Worm (Caenorhabditis elegans): ENCODE results near the gene col-158.

Gene col-158

ce11 chrV:11798320-11798719 is 31.1 kb upstream of the col-158 start:
- TF ChIP-seq nhr-129 (tag; optimal IDR thresholded peaks at IDR 0.05) (peak; percentile 49), ceh-16 (tag; optimal IDR thresholded peaks at IDR 0.05) (no peak)

- no peak for TF ChIP-seq snpc-4 (tag; optimal IDR thresholded peaks at IDR 0.05)
- TF ChIP-seq nhr-21 (tag; optimal IDR thresholded peaks at IDR 0.05), result peak; percentile 98
- peak; percentile 14 for TF ChIP-seq nhr-129 (tag; optimal IDR thresholded peaks at IDR 0.05)
- peak; percentile 83 for TF ChIP-seq F13H6.1 (tag; optimal IDR thresholded peaks at IDR 0.05)
- TF ChIP-seq sma-3 (GFP tag; optimal IDR thresholded peaks at IDR 0.05), result peak; percentile 97
- no peak for TF ChIP-seq nhr-10 (tag; optimal IDR thresholded peaks at IDR 0.05)
- no peak for TF ChIP-seq aly-2 (tag; optimal IDR thresholded peaks at IDR 0.05)
- TF ChIP-seq mdl-1 (tag; optimal IDR thresholded peaks at IDR 0.05), result peak; percentile 92 to 93
- no peak for TF ChIP-seq unc-39 (tag; optimal IDR thresholded peaks at IDR 0.05)
- no peak for TF ChIP-seq unc-62 (GFP tag; optimal IDR thresholded peaks at IDR 0.05)
- TF ChIP-seq elt-1 (tag; optimal IDR thresholded peaks at IDR 0.05), result no peak
- TF ChIP-seq lsy-2 (tag; optimal IDR thresholded peaks at IDR 0.05), result peak in 1 of 2 experiments; percentile 51
- no peak for TF ChIP-seq mbf-1 (tag; optimal IDR thresholded peaks at IDR 0.05)
- TF ChIP-seq nhr-11 (tag; optimal IDR thresholded peaks at IDR 0.05), result no peak
- TF ChIP-seq ceh-82 (tag; optimal IDR thresholded peaks at IDR 0.05), result no peak
- no peak for TF ChIP-seq nhr-237 (tag; optimal IDR thresholded peaks at IDR 0.05)
- TF ChIP-seq peb-1 (tag; optimal IDR thresholded peaks at IDR 0.05), result no peak
- no peak for TF ChIP-seq nhr-77 (tag; optimal IDR thresholded peaks at IDR 0.05)
- TF ChIP-seq sem-4 (tag; optimal IDR thresholded peaks at IDR 0.05), result peak; percentile 82
- TF ChIP-seq lin-11 (tag; optimal IDR thresholded peaks at IDR 0.05), result no peak
- no peak for TF ChIP-seq nhr-12 (tag; optimal IDR thresholded peaks at IDR 0.05)
- no peak for TF ChIP-seq ceh-16 (tag; optimal IDR thresholded peaks at IDR 0.05)
- no peak for TF ChIP-seq R02D3.7 (tag; optimal IDR thresholded peaks at IDR 0.05)
- TF ChIP-seq nhr-23 (tag; optimal IDR thresholded peaks at IDR 0.05), result no peak
- TF ChIP-seq Y55F3AM.14 (GFP tag; optimal IDR thresholded peaks at IDR 0.05), result peak; percentile 82
- TF ChIP-seq ama-1 (optimal IDR thresholded peaks at IDR 0.05), result no peak
- no peak for TF ChIP-seq ztf-4 (tag; optimal IDR thresholded peaks at IDR 0.05)
- TF ChIP-seq egl-27 (tag; optimal IDR thresholded peaks at IDR 0.05), result peak; percentile 59
- TF ChIP-seq C34F6.9 (tag; optimal IDR thresholded peaks at IDR 0.05), result no peak
- TF ChIP-seq crh-2 (tag; optimal IDR thresholded peaks at IDR 0.05), result peak; percentile 65
- TF ChIP-seq fos-1 (tag; optimal IDR thresholded peaks at IDR 0.05), result no peak
- TF ChIP-seq zag-1 (tag; optimal IDR thresholded peaks at IDR 0.05), result no peak
- TF ChIP-seq skn-1 (tag; optimal IDR thresholded peaks at IDR 0.05), result no peak
- TF ChIP-seq blmp-1 (tag; optimal IDR thresholded peaks at IDR 0.05; ENCODE audit: insufficient read depth), result peak; percentile 95
- TF ChIP-seq ztf-11 (tag; optimal IDR thresholded peaks at IDR 0.05), result no peak
- TF ChIP-seq gmeb-1 (tag; optimal IDR thresholded peaks at IDR 0.05), result peak; percentile 36
- TF ChIP-seq lin-39 (tag; optimal IDR thresholded peaks at IDR 0.05), result no peak
- peak; percentile 99 for TF ChIP-seq sma-9 (GFP tag; optimal IDR thresholded peaks at IDR 0.05)
- peak; percentile 42 for TF ChIP-seq sma-9 (tag; optimal IDR thresholded peaks at IDR 0.05)
- no peak for TF ChIP-seq alr-1 (tag; optimal IDR thresholded peaks at IDR 0.05)
- TF ChIP-seq ZK546.5 (tag; optimal IDR thresholded peaks at IDR 0.05), result no peak
- TF ChIP-seq ztf-1 (GFP tag; conservative IDR thresholded peaks at IDR 0.05), result no peak
- TF ChIP-seq unc-55 (GFP tag; optimal IDR thresholded peaks at IDR 0.05), result no peak
- TF ChIP-seq nhr-25 (tag; optimal IDR thresholded peaks at IDR 0.05), result peak; percentile 96
- TF ChIP-seq elt-3 (tag; optimal IDR thresholded peaks at IDR 0.05), result no peak
- no peak for TF ChIP-seq mab-5 (tag; optimal IDR thresholded peaks at IDR 0.05)
- TF ChIP-seq lin-13 (GFP tag; optimal IDR thresholded peaks at IDR 0.05), result no peak
- no peak for TF ChIP-seq dmd-4 (tag; optimal IDR thresholded peaks at IDR 0.05)
- no peak for TF ChIP-seq nhr-6 (tag; optimal IDR thresholded peaks at IDR 0.05)
These were observed 30.0 kb upstream of the col-158 start for ce11 chrV:11799252-11799822.

Data from whole organism, L2 larva.